Worm (Caenorhabditis elegans) whole organism, L1 larva: ENCODE results near the gene Y49F6A.11.

Experiments used
- C34B4.2 ChIP-seq: sonication (generic microtip); optimal IDR thresholded peaks from 2 replicates; lab custom pipeline; 2017; ENCODE audit warnings: mild to moderate bottlenecking, missing genetic modification characterization, missing compliant biosample characterization
- F16B12.6 ChIP-seq: fragments of 150-350 bp; optimal IDR thresholded peaks from 2 replicates; lab custom pipeline; 2014; ENCODE audit warnings: missing biosample characterization, missing genetic modification characterization
- Y116A8C.19 ChIP-seq: sonication (generic microtip); optimal IDR thresholded peaks from 2 replicates; lab custom pipeline; 2016; ENCODE audit warnings: missing compliant biosample characterization, missing genetic modification characterization, borderline replicate concordance
- aha-1 ChIP-seq: fragments of 150-350 bp; optimal IDR thresholded peaks from 2 replicates; lab custom pipeline; 2014; ENCODE audit warnings: missing biosample characterization, missing genetic modification characterization
- alr-1 ChIP-seq: fragments of 200-800 bp; sonication (Bioruptor generic); optimal IDR thresholded peaks from 2 replicates; lab custom pipeline; 2018; ENCODE audit warnings: borderline replicate concordance, mild to moderate bottlenecking, missing genetic modification characterization, missing compliant biosample characterization
- blmp-1 ChIP-seq: fragments of 150-350 bp; optimal IDR thresholded peaks from 2 replicates; lab custom pipeline; 2014; ENCODE audit warnings: missing biosample characterization, missing genetic modification characterization
- ceh-8 ChIP-seq: fragments of 200-800 bp; sonication (Bioruptor generic); optimal IDR thresholded peaks from 2 replicates; lab custom pipeline; 2018; ENCODE audit warnings: mild to moderate bottlenecking, missing genetic modification characterization, moderate library complexity, missing compliant biosample characterization
- ceh-82 ChIP-seq, 3 experiments: fragments of 150-350 bp in 1 of 3; sonication (generic microtip) in 2 of 3; optimal IDR thresholded peaks; 2 replicates each; lab custom pipeline; 2014 to 2017; ENCODE audit warnings: missing biosample characterization in 3 of 3, missing genetic modification characterization in 3 of 3
- ceh-88 ChIP-seq: fragments of 200-800 bp; sonication (Bioruptor generic); IDR thresholded peaks from 2 replicates; pipeline ENCODE4 v1.3.6; 2022; ENCODE audit warnings: missing genetic modification characterization, missing compliant biosample characterization
- ces-1 ChIP-seq: fragments of 150-350 bp; optimal IDR thresholded peaks from 2 replicates; lab custom pipeline; 2014; ENCODE audit warnings: missing biosample characterization, missing genetic modification reagents, missing genetic modification characterization
- dpl-1 ChIP-seq, 3 experiments: fragments of 150-350 bp in 2 of 3; sonication (generic microtip) in 1 of 3; optimal IDR thresholded peaks; 2 replicates each; lab custom pipeline; 2014 to 2017; ENCODE audit warnings: missing biosample characterization in 3 of 3, missing genetic modification characterization in 3 of 3, missing genetic modification reagents in 3 of 3
- dsc-1 ChIP-seq: sonication (generic microtip); optimal IDR thresholded peaks from 2 replicates; lab custom pipeline; 2016; ENCODE audit warnings: mild to moderate bottlenecking, missing genetic modification characterization, missing compliant biosample characterization
- efl-1 ChIP-seq, 4 experiments: fragments of 150-350 bp; optimal IDR thresholded peaks in 3 of 4; peaks in 1 of 4; 1 replicate in 1 of 4; 2 replicates in 3 of 4; lab custom pipeline; 2014; ENCODE audit warnings: missing biosample characterization in 2 of 4, missing genetic modification characterization in 2 of 4, missing genetic modification reagents in 2 of 4
- efl-3 ChIP-seq: fragments of 200-800 bp; sonication (Bioruptor generic); optimal IDR thresholded peaks from 2 replicates; lab custom pipeline; 2018; ENCODE audit warnings: mild to moderate bottlenecking, missing genetic modification characterization, missing compliant biosample characterization
- egl-27 ChIP-seq, 2 experiments: fragments of 150-350 bp in 1 of 2; sonication (generic microtip); optimal IDR thresholded peaks; 3 replicates each; lab custom pipeline; 2017 to 2018; ENCODE audit warnings: missing biosample characterization in 2 of 2, missing genetic modification characterization in 2 of 2, missing genetic modification reagents in 2 of 2
- elt-2 ChIP-seq: sonication (generic microtip); optimal IDR thresholded peaks from 2 replicates; lab custom pipeline; 2016; ENCODE audit warnings: missing genetic modification characterization, mild to moderate bottlenecking, inconsistent platforms, missing compliant biosample characterization, missing genetic modification reagents
- elt-3 ChIP-seq, 6 experiments: fragments of 150-350 bp in 1 of 6; sonication (generic microtip); optimal IDR thresholded peaks; 2 replicates each; lab custom pipeline; 2017 to 2018; ENCODE audit warnings: missing biosample characterization in 6 of 6, missing genetic modification characterization in 6 of 6, inconsistent platforms in 1 of 6
- ets-5 ChIP-seq: fragments of 200-800 bp; sonication (Bioruptor generic); IDR thresholded peaks from 2 replicates; pipeline ENCODE4 v1.3.6; 2022; ENCODE audit warnings: missing genetic modification characterization, missing compliant biosample characterization
- fkh-10 ChIP-seq: sonication (generic microtip); optimal IDR thresholded peaks from 2 replicates; lab custom pipeline; 2017; ENCODE audit warnings: missing biosample characterization, missing genetic modification reagents, missing genetic modification characterization
- isw-1 ChIP-seq: fragments of 200-800 bp; sonication (Bioruptor generic); IDR thresholded peaks from 2 replicates; pipeline ENCODE4 v1.3.6; 2022; ENCODE audit warnings: missing genetic modification characterization, missing compliant biosample characterization
- lin-13 ChIP-seq: fragments of 150-350 bp; optimal IDR thresholded peaks from 2 replicates; lab custom pipeline; 2014; ENCODE audit warnings: missing biosample characterization, missing genetic modification reagents, missing genetic modification characterization
- lin-14 ChIP-seq: fragments of 200-800 bp; sonication (Bioruptor generic); optimal IDR thresholded peaks from 2 replicates; lab custom pipeline; 2018; ENCODE audit warnings: mild to moderate bottlenecking, missing genetic modification characterization, moderate library complexity, missing compliant biosample characterization
- lin-15B ChIP-seq: fragments of 150-350 bp; sonication (generic microtip); optimal IDR thresholded peaks from 3 replicates; lab custom pipeline; 2014; ENCODE audit warnings: missing biosample characterization, missing genetic modification characterization
- lin-35 ChIP-seq, 2 experiments: fragments of 150-350 bp; optimal IDR thresholded peaks; 2 replicates each; lab custom pipeline; 2014; ENCODE audit warnings: missing biosample characterization in 2 of 2, missing genetic modification characterization in 2 of 2, missing genetic modification reagents in 2 of 2
- lin-39 ChIP-seq: fragments of 150-350 bp; optimal IDR thresholded peaks from 2 replicates; lab custom pipeline; 2014; ENCODE audit warnings: missing biosample characterization, missing genetic modification reagents, missing genetic modification characterization
- mab-9 ChIP-seq: fragments of 200-800 bp; sonication (Bioruptor generic); IDR thresholded peaks from 2 replicates; pipeline ENCODE4 v1.3.6; 2022; ENCODE audit warnings: missing genetic modification reagents, missing genetic modification characterization, missing compliant biosample characterization
- mef-2 ChIP-seq: fragments of 150-350 bp; optimal IDR thresholded peaks from 2 replicates; lab custom pipeline; 2014; ENCODE audit warnings: missing biosample characterization, missing genetic modification characterization
- nhr-19 ChIP-seq: fragments of 200-800 bp; sonication (Bioruptor generic); conservative IDR thresholded peaks from 2 replicates; pipeline ENCODE4 v1.3.6; 2022; ENCODE audit warnings: missing genetic modification characterization, missing compliant biosample characterization
- nhr-20 ChIP-seq: sonication (generic microtip); optimal IDR thresholded peaks from 2 replicates; lab custom pipeline; 2016; ENCODE audit warnings: mild to moderate bottlenecking, missing genetic modification characterization, missing compliant biosample characterization
- nhr-77 ChIP-seq: fragments of 150-350 bp; optimal IDR thresholded peaks from 2 replicates; lab custom pipeline; 2014; ENCODE audit warnings: missing biosample characterization, missing genetic modification characterization
- nhr-85 ChIP-seq: sonication (generic microtip); peaks from one replicate; lab custom pipeline; 2016; ENCODE audit warnings: missing genetic modification characterization, inconsistent platforms, missing compliant biosample characterization
- nhr-90 ChIP-seq: sonication (generic microtip); optimal IDR thresholded peaks from 2 replicates; lab custom pipeline; 2016; ENCODE audit warnings: mild to moderate bottlenecking, missing genetic modification characterization, missing compliant biosample characterization; ENCODE audit not compliant: poor library complexity
- pax-3 ChIP-seq: fragments of 200-800 bp; sonication (Bioruptor generic); optimal IDR thresholded peaks from 2 replicates; lab custom pipeline; 2018; ENCODE audit warnings: mild to moderate bottlenecking, missing genetic modification characterization, moderate library complexity, missing compliant biosample characterization
- rnt-1 ChIP-seq: sonication (generic microtip); optimal IDR thresholded peaks from 2 replicates; lab custom pipeline; 2016; ENCODE audit warnings: mild to moderate bottlenecking, missing genetic modification characterization, moderate library complexity, missing compliant biosample characterization
- skn-1 ChIP-seq: fragments of 150-350 bp; optimal IDR thresholded peaks from 2 replicates; lab custom pipeline; 2014; ENCODE audit warnings: missing biosample characterization, missing genetic modification characterization
- snpc-4 ChIP-seq: fragments of 150-350 bp; optimal IDR thresholded peaks from 2 replicates; lab custom pipeline; 2014; ENCODE audit warnings: missing biosample characterization, missing genetic modification characterization
- snu-23 ChIP-seq: sonication (generic microtip); optimal IDR thresholded peaks from 2 replicates; lab custom pipeline; 2016; ENCODE audit warnings: missing genetic modification characterization, missing compliant biosample characterization
- sox-4 ChIP-seq: sonication (generic microtip); optimal IDR thresholded peaks from 2 replicates; lab custom pipeline; 2016; ENCODE audit warnings: missing genetic modification characterization, missing compliant biosample characterization
- swsn-7 ChIP-seq: sonication (generic microtip); optimal IDR thresholded peaks from 2 replicates; lab custom pipeline; 2016; ENCODE audit warnings: missing genetic modification characterization, missing compliant biosample characterization
- tbx-2 ChIP-seq: sonication (generic microtip); optimal IDR thresholded peaks from 2 replicates; lab custom pipeline; 2016; ENCODE audit warnings: missing genetic modification characterization, missing compliant biosample characterization
- tlp-1 ChIP-seq: fragments of 150-350 bp; optimal IDR thresholded peaks from 2 replicates; lab custom pipeline; 2014; ENCODE audit warnings: missing biosample characterization, missing genetic modification characterization
- unc-62 ChIP-seq: fragments of 150-350 bp; optimal IDR thresholded peaks from 2 replicates; lab custom pipeline; 2014; ENCODE audit warnings: missing biosample characterization, missing genetic modification reagents, missing genetic modification characterization
- unc-86 ChIP-seq: sonication (generic microtip); optimal IDR thresholded peaks from 2 replicates; lab custom pipeline; 2016; ENCODE audit warnings: missing genetic modification characterization, missing compliant biosample characterization
- vab-15 ChIP-seq: sonication (generic microtip); optimal IDR thresholded peaks from 2 replicates; lab custom pipeline; 2017; ENCODE audit warnings: missing genotype, mild to moderate bottlenecking, missing genetic modification characterization, missing compliant biosample characterization
- xbp-1 ChIP-seq: sonication (generic microtip); optimal IDR thresholded peaks from 2 replicates; lab custom pipeline; 2016; ENCODE audit warnings: missing genetic modification characterization, missing compliant biosample characterization
- ztf-4 ChIP-seq: fragments of 150-350 bp; optimal IDR thresholded peaks from 2 replicates; lab custom pipeline; 2014; ENCODE audit warnings: missing biosample characterization, missing genetic modification characterization

Gene Y49F6A.11

DNA sequence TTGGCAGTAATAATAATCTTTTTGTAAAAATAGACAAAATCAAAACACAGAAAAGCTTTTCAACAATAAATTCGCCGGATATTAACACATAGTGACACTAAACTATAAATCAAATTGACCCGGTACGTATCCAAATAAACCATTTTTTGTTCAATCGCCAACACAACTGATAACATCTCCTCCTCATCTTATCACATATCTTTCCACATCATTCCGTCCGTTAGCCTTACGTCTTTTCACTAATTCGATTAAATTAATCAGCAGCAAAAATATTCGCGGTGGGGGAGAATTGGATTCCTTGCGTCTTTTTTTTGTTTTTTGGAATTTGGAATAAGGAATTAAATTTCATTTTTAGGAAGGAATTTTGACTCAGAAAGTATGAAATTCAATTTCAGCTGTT, 42.0 kb downstream of the Y49F6A.11 start:
- TF ChIP-seq elt-3 (tag; optimal IDR thresholded peaks at IDR 0.05; lab: Kevin White, UChicago) (peak in 4 of 6 experiments; percentile 10 to 78 (median 48)), rnt-1 (tag; lab: Kevin White, UChicago) (no peak), lin-14 (peak; percentile 13), blmp-1 (tag; lab: Kevin White, UChicago) (peak; percentile 68)
- TF ChIP-seq, all 84 proteins: peak for 3

DNA sequence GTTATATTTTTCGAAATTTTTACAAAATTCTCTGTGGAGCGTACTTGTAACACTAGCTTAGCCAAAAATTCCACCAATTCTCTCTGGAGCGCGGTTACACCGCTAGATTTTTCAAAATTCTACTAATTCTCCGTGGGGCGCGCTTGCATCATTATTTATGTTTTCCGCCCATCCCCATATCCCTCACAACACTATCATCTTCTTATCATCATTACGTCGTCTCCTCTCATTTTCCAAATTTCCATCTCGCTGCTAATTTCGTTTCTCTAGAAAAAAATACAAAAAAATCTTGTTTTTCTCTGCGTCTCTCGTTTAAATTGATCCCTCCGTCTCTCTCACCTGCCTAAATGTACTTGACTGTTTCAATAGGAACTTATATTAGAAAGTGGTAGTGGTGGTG, 43.3 kb downstream of the Y49F6A.11 start:
- TF ChIP-seq nhr-85 (tag; lab: Kevin White, UChicago), result peak; percentile 85
- no peak for TF ChIP-seq lin-39
- TF ChIP-seq xbp-1, result no peak
- TF ChIP-seq elt-2 (tag; lab: Kevin White, UChicago), result no peak
- TF ChIP-seq tbx-2 (tag; lab: Kevin White, UChicago), result peak; percentile 4
- TF ChIP-seq C34B4.2, result no peak
- TF ChIP-seq swsn-7 (tag; lab: Kevin White, UChicago), result no peak
- TF ChIP-seq ceh-8 (GFP tag; lab: Kevin White, UChicago), result no peak
- no peak for TF ChIP-seq fkh-10
- TF ChIP-seq ces-1 (GFP tag; lab: Kevin White, UChicago), result no peak
- no peak for TF ChIP-seq lin-15B (tag; lab: Kevin White, UChicago)
- peak; percentile 67 for TF ChIP-seq blmp-1 (tag; lab: Kevin White, UChicago)
- TF ChIP-seq mab-9 (GFP tag; lab: Robert Waterston, UW), result no peak
- no peak for TF ChIP-seq snpc-4 (tag; lab: Kevin White, UChicago)
- no peak for TF ChIP-seq unc-62
- no peak for TF ChIP-seq pax-3 (tag; lab: Kevin White, UChicago)
- no peak for TF ChIP-seq ceh-82 (tag; optimal IDR thresholded peaks at IDR 0.05; lab: Kevin White, UChicago)
- TF ChIP-seq sox-4 (tag; lab: Kevin White, UChicago), result no peak
- TF ChIP-seq vab-15 (tag; lab: Kevin White, UChicago), result peak; percentile 18
- TF ChIP-seq nhr-90 (tag; lab: Kevin White, UChicago), result peak; percentile 27
- no peak for TF ChIP-seq aha-1 (tag; lab: Kevin White, UChicago)
- TF ChIP-seq F16B12.6 (tag; lab: Kevin White, UChicago), result no peak
- TF ChIP-seq dsc-1, result no peak
- no peak for TF ChIP-seq skn-1 (tag; lab: Kevin White, UChicago)
- TF ChIP-seq Y116A8C.19, result no peak
- TF ChIP-seq isw-1, result no peak
- peak; percentile 0 for TF ChIP-seq lin-13 (GFP tag; lab: Kevin White, UChicago)
- no peak for TF ChIP-seq egl-27 (tag; optimal IDR thresholded peaks at IDR 0.05; lab: Kevin White, UChicago)
- peak; percentile 55 for TF ChIP-seq nhr-20 (tag; lab: Kevin White, UChicago)
- TF ChIP-seq ztf-4 (tag; lab: Kevin White, UChicago), result no peak
- no peak for TF ChIP-seq unc-86 (tag; lab: Kevin White, UChicago)
- TF ChIP-seq ceh-88, result no peak
- TF ChIP-seq lin-35 (GFP tag; optimal IDR thresholded peaks at IDR 0.05; lab: Kevin White, UChicago), result peak in 1 of 2 experiments; percentile 36
- no peak for TF ChIP-seq nhr-19
- TF ChIP-seq snu-23 (GFP tag; lab: Kevin White, UChicago), result peak; percentile 29
- no peak for TF ChIP-seq ets-5 (GFP tag; lab: Robert Waterston, UW)
- no peak for TF ChIP-seq mef-2
- peak in 2 of 6 experiments; percentile 30 to 54 for TF ChIP-seq elt-3 (tag; optimal IDR thresholded peaks at IDR 0.05; lab: Kevin White, UChicago)
- no peak for TF ChIP-seq alr-1 (tag; lab: Kevin White, UChicago)
- TF ChIP-seq efl-1 (optimal IDR thresholded peaks at IDR 0.05; lab: Kevin White, UChicago), result no peak
- peak in 1 of 2 experiments; percentile 19 for TF ChIP-seq efl-1 (GFP tag; optimal IDR thresholded peaks at IDR 0.05 in 1 of 2; lab: Kevin White, UChicago)
- no peak for TF ChIP-seq nhr-77 (tag; lab: Kevin White, UChicago)
- no peak for TF ChIP-seq efl-3 (GFP tag; lab: Kevin White, UChicago)
- peak; percentile 20 for TF ChIP-seq lin-14
- TF ChIP-seq tlp-1 (tag; lab: Kevin White, UChicago), result no peak
- peak in 1 of 3 experiments; percentile 12 for TF ChIP-seq dpl-1 (GFP tag; optimal IDR thresholded peaks at IDR 0.05; lab: Kevin White, UChicago)
